Fruit fly (Drosophila melanogaster) S2 (cell line): Measurements from ENCODE around the gene TSG101.

ENCODE experiments used
- CG8478 ChIP-seq: fragments of >200 bp; optimal IDR thresholded peaks from 2 replicates; lab custom pipeline; 2018
- CTCF ChIP-seq, 2 experiments: fragments of >200 bp; optimal IDR thresholded peaks; 2 replicates each; lab custom pipeline; 2018

DNA sequence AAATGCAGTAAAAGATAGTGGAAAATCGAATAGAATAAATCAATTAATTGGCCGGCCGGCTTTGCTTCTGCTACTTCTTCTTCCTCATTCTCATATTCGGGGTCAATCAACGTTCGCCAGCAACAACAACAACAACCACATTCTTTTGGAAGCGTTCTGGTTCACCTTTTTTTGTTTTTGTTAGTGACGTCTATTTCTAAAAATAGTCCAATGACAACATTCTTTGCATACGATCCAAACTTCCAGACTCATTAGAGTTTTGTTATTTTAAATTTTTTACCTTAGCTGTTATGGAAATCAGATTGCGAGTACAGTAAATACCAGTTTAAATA lies 23.7 kb downstream of the TSG101 start:
- TF ChIP-seq CG8478 (lab: Kevin White, UChicago) (no peak), CTCF (optimal IDR thresholded peaks at IDR 0.05; lab: Kevin White, UChicago) (no peak)
